Worm (Caenorhabditis elegans) whole organism, early embryonic: Measurements from ENCODE around the gene C06B3.6.

Experiments
- B0310.2 ChIP-seq: sonication (generic microtip); optimal IDR thresholded peaks from 2 replicates; lab custom pipeline; 2016; ENCODE audit warnings: mild to moderate bottlenecking, missing genetic modification characterization, missing compliant biosample characterization
- F13C5.2 ChIP-seq: sonication (generic microtip); optimal IDR thresholded peaks from 2 replicates; lab custom pipeline; 2017; ENCODE audit warnings: mild to moderate bottlenecking, missing genetic modification characterization, inconsistent platforms, missing compliant biosample characterization
- aly-1 ChIP-seq: sonication (generic microtip); optimal IDR thresholded peaks from 2 replicates; lab custom pipeline; 2016; ENCODE audit warnings: missing genetic modification characterization, missing compliant biosample characterization
- ama-1 ChIP-seq: fragments of 150-350 bp; optimal IDR thresholded peaks from 2 replicates; lab custom pipeline; 2014
- ceh-13 ChIP-seq: fragments of 200-800 bp; sonication (Bioruptor generic); optimal IDR thresholded peaks from 2 replicates; lab custom pipeline; 2018; ENCODE audit warnings: mild to moderate bottlenecking, missing genetic modification characterization, missing compliant biosample characterization
- ceh-36 ChIP-seq: sonication (generic microtip); optimal IDR thresholded peaks from 2 replicates; lab custom pipeline; 2016; ENCODE audit warnings: missing genetic modification characterization, inconsistent platforms, missing compliant biosample characterization
- ets-7 ChIP-seq: sonication (generic microtip); optimal IDR thresholded peaks from 2 replicates; lab custom pipeline; 2016; ENCODE audit warnings: missing genotype, missing genetic modification characterization, missing compliant biosample characterization
- flt-1 ChIP-seq: fragments of 200-800 bp; sonication (Bioruptor generic); IDR thresholded peaks from 2 replicates; pipeline ENCODE4 v1.3.6; 2022; ENCODE audit warnings: missing genetic modification characterization, missing compliant biosample characterization
- hmbx-1 ChIP-seq: sonication (generic microtip); optimal IDR thresholded peaks from 2 replicates; lab custom pipeline; 2016; ENCODE audit warnings: mild to moderate bottlenecking, missing genetic modification characterization, missing compliant biosample characterization
- hmg-4 ChIP-seq: fragments of 200-800 bp; sonication (Bioruptor generic); optimal IDR thresholded peaks from 2 replicates; lab custom pipeline; 2018; ENCODE audit warnings: mild to moderate bottlenecking, missing genetic modification characterization, missing compliant biosample characterization
- hnd-1 ChIP-seq: sonication (generic microtip); optimal IDR thresholded peaks from 2 replicates; lab custom pipeline; 2016; ENCODE audit warnings: missing genetic modification characterization, missing compliant biosample characterization
- pes-1 ChIP-seq: fragments of 200-800 bp; sonication (Bioruptor generic); IDR thresholded peaks from 2 replicates; pipeline ENCODE4 v1.3.6; 2022; ENCODE audit warnings: missing genetic modification reagents, missing genetic modification characterization, missing compliant biosample characterization
- scrt-1 ChIP-seq: fragments of 200-800 bp; sonication (Bioruptor generic); IDR thresholded peaks from 2 replicates; pipeline ENCODE4 v1.3.6; 2022; ENCODE audit warnings: missing genetic modification characterization, missing compliant biosample characterization
- sea-1 ChIP-seq: fragments of 200-800 bp; sonication (Bioruptor generic); conservative IDR thresholded peaks from 2 replicates; pipeline ENCODE4 v1.3.6; 2022; ENCODE audit warnings: missing genetic modification characterization, missing compliant biosample characterization
- tbx-11 ChIP-seq: fragments of 200-800 bp; sonication (Bioruptor generic); IDR thresholded peaks from 2 replicates; pipeline ENCODE4 v1.3.6; 2022; ENCODE audit warnings: missing genetic modification characterization, missing compliant biosample characterization
- tbx-37 ChIP-seq: fragments of 200-800 bp; sonication (Bioruptor generic); conservative IDR thresholded peaks from 2 replicates; pipeline ENCODE4 v1.3.6; 2022; ENCODE audit warnings: missing genetic modification reagents, missing genetic modification characterization, missing compliant biosample characterization
- tra-4 ChIP-seq: sonication (generic microtip); optimal IDR thresholded peaks from 2 replicates; lab custom pipeline; 2017; ENCODE audit warnings: missing genetic modification characterization, missing compliant biosample characterization

C06B3.6 gene

ce11 chrV:13887358-13887757, 21.4 kb downstream of the C06B3.6 start, which contains the start of gene srsx-19:
Gene srsx-19, plus strand, starts transcription at chrV:13887658.
- TF ChIP-seq ceh-13 (GFP tag; lab: Kevin White, UChicago): no peak
- no peak for TF ChIP-seq scrt-1 (GFP tag; lab: Robert Waterston, UW)
- TF ChIP-seq tbx-11 (GFP tag; lab: Robert Waterston, UW): no peak
- no peak for TF ChIP-seq tbx-37 (GFP tag; lab: Robert Waterston, UW)
- TF ChIP-seq F13C5.2 (tag; lab: Kevin White, UChicago): no peak
- TF ChIP-seq B0310.2 (tag; lab: Kevin White, UChicago): no peak
- no peak for TF ChIP-seq sea-1 (GFP tag; lab: Robert Waterston, UW)
- TF ChIP-seq flt-1: no peak
- no peak for TF ChIP-seq pes-1 (GFP tag; lab: Robert Waterston, UW)
- no peak for TF ChIP-seq hnd-1 (tag; lab: Kevin White, UChicago)
- no peak for TF ChIP-seq aly-1 (tag; lab: Kevin White, UChicago)
- no peak for TF ChIP-seq ets-7 (tag; lab: Kevin White, UChicago)
- TF ChIP-seq hmg-4: no peak
- no peak for TF ChIP-seq hmbx-1
- TF ChIP-seq ama-1 (lab: Kevin White, UChicago): no peak

DNA sequence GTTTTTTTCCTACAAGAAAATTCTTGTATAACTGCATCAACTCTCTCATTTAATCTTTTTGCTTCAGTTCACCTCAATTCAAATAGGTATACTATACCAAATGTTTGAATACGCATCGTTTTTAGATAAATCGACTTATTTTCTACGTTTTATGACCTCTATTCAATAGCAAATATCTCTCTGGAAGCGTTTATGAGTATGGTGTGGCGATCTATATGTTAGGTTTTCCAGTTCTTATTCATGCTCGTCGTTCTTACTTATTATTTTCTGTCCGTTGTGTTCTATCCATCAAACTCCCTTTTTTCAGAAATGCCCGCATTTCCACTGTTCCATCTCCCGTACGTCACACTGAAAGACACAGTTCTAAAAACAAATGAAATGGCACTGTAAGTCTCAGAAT, 28.2 kb downstream of the C06B3.6 start, which contains the start of gene T22G5.3:
Gene T22G5.3 (plus strand): TSS at position 301 of the 400 bp plus-strand sequence.
- no peak for TF ChIP-seq pes-1 (GFP tag; lab: Robert Waterston, UW)
- no peak for TF ChIP-seq hmg-4
- no peak for TF ChIP-seq tra-4 (tag; lab: Kevin White, UChicago)
- no peak for TF ChIP-seq B0310.2 (tag; lab: Kevin White, UChicago)
- no peak for TF ChIP-seq scrt-1 (GFP tag; lab: Robert Waterston, UW)
- no peak for TF ChIP-seq tbx-11 (GFP tag; lab: Robert Waterston, UW)
- TF ChIP-seq ets-7 (tag; lab: Kevin White, UChicago): no peak
- no peak for TF ChIP-seq hmbx-1
- TF ChIP-seq aly-1 (tag; lab: Kevin White, UChicago): no peak
- TF ChIP-seq tbx-37 (GFP tag; lab: Robert Waterston, UW): no peak
- no peak for TF ChIP-seq sea-1 (GFP tag; lab: Robert Waterston, UW)
- no peak for TF ChIP-seq ceh-13 (GFP tag; lab: Kevin White, UChicago)

ce11 chrV:13880163-13880562, 28.6 kb downstream of the C06B3.6 start:
- TF ChIP-seq ceh-13 (GFP tag; lab: Kevin White, UChicago) (no peak), pes-1 (GFP tag; lab: Robert Waterston, UW) (no peak), ama-1 (lab: Kevin White, UChicago) (no peak), scrt-1 (GFP tag; lab: Robert Waterston, UW) (no peak), flt-1 (no peak), ceh-36 (tag; lab: Kevin White, UChicago) (no peak)

DNA sequence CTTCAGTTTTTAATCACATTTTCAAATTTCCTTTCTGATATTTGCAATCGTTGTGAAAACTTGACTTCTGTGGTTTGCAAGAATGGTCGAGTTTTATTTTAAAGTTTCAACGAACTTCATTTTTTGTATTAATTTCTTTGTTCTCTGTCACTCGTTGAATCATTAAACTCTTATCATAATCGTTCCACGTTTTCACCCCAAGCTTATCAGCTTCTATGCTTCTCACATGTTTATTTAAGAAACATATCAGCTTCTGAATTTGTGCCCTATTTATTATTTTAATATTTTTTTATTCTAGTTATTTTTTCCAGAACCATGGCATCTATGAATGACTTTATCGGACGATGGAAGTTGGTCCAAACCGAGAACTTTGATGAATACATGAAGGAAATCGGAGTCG, 29.5 kb downstream of the C06B3.6 start, which contains the start of gene lbp-7:
Gene lbp-7 (plus strand): TSS at position 312 of the 400 bp plus-strand sequence.
- TF ChIP-seq ceh-13 (GFP tag; lab: Kevin White, UChicago) (no peak), flt-1 (no peak), hmbx-1 (no peak), ets-7 (tag; lab: Kevin White, UChicago) (no peak), ama-1 (lab: Kevin White, UChicago) (no peak), F13C5.2 (tag; lab: Kevin White, UChicago) (no peak), ceh-36 (tag; lab: Kevin White, UChicago) (no peak), aly-1 (tag; lab: Kevin White, UChicago) (no peak), tbx-37 (GFP tag; lab: Robert Waterston, UW) (no peak)

DNA sequence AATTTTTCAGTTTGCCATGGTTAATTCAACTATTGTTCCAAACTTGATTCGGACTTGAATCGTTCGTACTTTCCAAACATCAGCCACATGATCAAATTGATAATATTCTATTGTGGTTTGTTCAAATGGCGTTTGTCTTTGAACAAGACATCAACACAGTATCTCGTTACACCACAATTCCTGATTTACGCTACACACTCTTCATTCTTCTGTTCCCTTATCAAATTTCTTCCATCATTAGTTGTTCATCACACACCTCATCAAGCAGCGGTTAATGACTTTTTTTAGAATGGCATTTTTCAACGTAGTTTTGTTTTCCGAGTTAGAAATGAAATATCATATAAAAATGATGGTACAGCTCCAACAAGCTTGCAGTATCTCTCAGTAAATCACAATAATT, 30.5 kb downstream of the C06B3.6 start:
- TF ChIP-seq aly-1 (tag; lab: Kevin White, UChicago) (no peak), sea-1 (GFP tag; lab: Robert Waterston, UW) (no peak), ceh-36 (tag; lab: Kevin White, UChicago) (no peak), B0310.2 (tag; lab: Kevin White, UChicago) (no peak), hmg-4 (no peak), F13C5.2 (tag; lab: Kevin White, UChicago) (no peak), scrt-1 (GFP tag; lab: Robert Waterston, UW) (no peak), pes-1 (GFP tag; lab: Robert Waterston, UW) (no peak), hmbx-1 (no peak), ama-1 (lab: Kevin White, UChicago) (no peak), ceh-13 (GFP tag; lab: Kevin White, UChicago) (no peak), flt-1 (no peak), tbx-37 (GFP tag; lab: Robert Waterston, UW) (no peak), tra-4 (tag; lab: Kevin White, UChicago) (no peak), hnd-1 (tag; lab: Kevin White, UChicago) (no peak), ets-7 (tag; lab: Kevin White, UChicago) (no peak), tbx-11 (GFP tag; lab: Robert Waterston, UW) (no peak)

- TF ChIP-seq ceh-36 (tag; lab: Kevin White, UChicago): no peak
- TF ChIP-seq ets-7 (tag; lab: Kevin White, UChicago): no peak
- TF ChIP-seq flt-1: no peak
- TF ChIP-seq aly-1 (tag; lab: Kevin White, UChicago): no peak
- no peak for TF ChIP-seq ceh-13 (GFP tag; lab: Kevin White, UChicago)
- TF ChIP-seq ama-1 (lab: Kevin White, UChicago): no peak
- no peak for TF ChIP-seq hmg-4
- no peak for TF ChIP-seq hnd-1 (tag; lab: Kevin White, UChicago)
- no peak for TF ChIP-seq hmbx-1
- no peak for TF ChIP-seq sea-1 (GFP tag; lab: Robert Waterston, UW)
- TF ChIP-seq B0310.2 (tag; lab: Kevin White, UChicago): no peak
- no peak for TF ChIP-seq scrt-1 (GFP tag; lab: Robert Waterston, UW)
- TF ChIP-seq F13C5.2 (tag; lab: Kevin White, UChicago): no peak
- TF ChIP-seq tbx-11 (GFP tag; lab: Robert Waterston, UW): no peak
Observed at ce11 chrV:13876529-13876928, 32.2 kb downstream of the C06B3.6 start, which contains the start of gene T22G5.1. Gene T22G5.1, plus strand, starts transcription at chrV:13876829.

DNA sequence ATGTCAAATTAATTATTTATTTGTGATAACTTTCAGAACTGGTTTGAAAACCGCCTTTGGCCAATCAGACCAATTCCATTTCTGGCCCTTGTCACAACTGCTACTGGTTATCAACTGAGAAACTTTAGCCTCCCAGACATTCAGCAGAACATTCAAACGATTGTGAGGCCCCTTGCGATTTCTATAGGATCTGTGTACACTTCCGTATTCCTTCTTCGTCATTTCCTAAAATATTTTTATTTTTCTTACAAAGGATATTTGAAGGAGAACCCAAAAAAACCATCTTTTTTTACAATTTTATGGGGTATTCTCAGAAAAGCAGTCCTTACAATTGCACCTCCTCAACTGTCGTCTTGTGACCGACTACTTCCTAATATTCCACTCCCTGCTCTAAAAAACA, 35.4 kb downstream of the C06B3.6 start:
- TF ChIP-seq tbx-37 (GFP tag; lab: Robert Waterston, UW) (no peak), hmg-4 (no peak), ceh-13 (GFP tag; lab: Kevin White, UChicago) (no peak), scrt-1 (GFP tag; lab: Robert Waterston, UW) (no peak), flt-1 (no peak), ets-7 (tag; lab: Kevin White, UChicago) (no peak), tbx-11 (GFP tag; lab: Robert Waterston, UW) (no peak), F13C5.2 (tag; lab: Kevin White, UChicago) (no peak), aly-1 (tag; lab: Kevin White, UChicago) (no peak)
